Fruit fly (Drosophila melanogaster) whole organism, wandering third instar larva: ENCODE data around the gene CG5681.

Experiments
- Abd-B ChIP-seq: fragments of >200 bp; optimal IDR thresholded peaks from 2 replicates; lab custom pipeline; 2017; ENCODE audit warnings: missing biosample characterization, missing genetic modification characterization
- CG32264 ChIP-seq: fragments of 200-800 bp; sonication (Bioruptor generic); optimal IDR thresholded peaks from 2 replicates; lab custom pipeline; 2016; ENCODE audit warnings: missing biosample characterization, missing genetic modification characterization
- CG9705 ChIP-seq: fragments of 200-800 bp; sonication (Bioruptor generic); optimal IDR thresholded peaks from 2 replicates; lab custom pipeline; 2018; ENCODE audit warnings: missing biosample characterization, mild to moderate bottlenecking, missing genetic modification characterization
- CrebA ChIP-seq: fragments of 200-800 bp; sonication (Bioruptor generic); optimal IDR thresholded peaks from 2 replicates; lab custom pipeline; 2016; ENCODE audit warnings: missing biosample characterization, mild to moderate bottlenecking, missing genetic modification characterization, borderline replicate concordance
- Dfd ChIP-seq: fragments of >200 bp; optimal IDR thresholded peaks from 2 replicates; lab custom pipeline; 2017; ENCODE audit warnings: missing biosample characterization, missing genetic modification characterization
- Dif ChIP-seq: fragments of 200-275, 200-300 bp; sonication (Bioruptor generic); optimal IDR thresholded peaks from 2 replicates; lab custom pipeline; 2018; ENCODE audit warnings: missing biosample characterization, missing genetic modification characterization; ENCODE audit not compliant: partially characterized antibody
- GATAd ChIP-seq: sonication (Bioruptor generic); optimal IDR thresholded peaks from 2 replicates; lab custom pipeline; 2016; ENCODE audit warnings: missing biosample characterization, missing genetic modification characterization
- HLH106 ChIP-seq: fragments of 200-800 bp; optimal IDR thresholded peaks from 3 replicates; lab custom pipeline; 2019; ENCODE audit warnings: missing biosample characterization, mild to moderate bottlenecking, missing genetic modification characterization, moderate library complexity
- Hnf4 ChIP-seq: fragments of 200-800 bp; sonication (Bioruptor generic); optimal IDR thresholded peaks from 2 replicates; lab custom pipeline; 2016; ENCODE audit warnings: missing biosample characterization, mild to moderate bottlenecking, missing genetic modification characterization
- Hr78 ChIP-seq: fragments of >200 bp; optimal IDR thresholded peaks from 2 replicates; lab custom pipeline; 2017; ENCODE audit warnings: missing biosample characterization, missing genetic modification characterization
- Hr83 ChIP-seq: fragments of 200-300 bp; sonication (Bioruptor generic); optimal IDR thresholded peaks from 2 replicates; lab custom pipeline; 2016; ENCODE audit warnings: missing biosample characterization, mild to moderate bottlenecking, missing genetic modification characterization, moderate library complexity; ENCODE audit not compliant: poor library complexity, severe bottlenecking
- Jra ChIP-seq: sonication (Bioruptor generic); optimal IDR thresholded peaks from 2 replicates; lab custom pipeline; 2016; ENCODE audit warnings: missing biosample characterization, missing genetic modification characterization
- Mio ChIP-seq: sonication (Bioruptor generic); optimal IDR thresholded peaks from 2 replicates; lab custom pipeline; 2016; ENCODE audit warnings: missing biosample characterization, missing genetic modification characterization
- Myc ChIP-seq: fragments of >200 bp; optimal IDR thresholded peaks from 2 replicates; lab custom pipeline; 2017
- N ChIP-seq: fragments of >200 bp; optimal IDR thresholded peaks from 2 replicates; lab custom pipeline; 2018; ENCODE audit warnings: missing biosample characterization, missing external identifiers, missing genetic modification characterization
- OdsH ChIP-seq: fragments of 200-800 bp; sonication (Bioruptor generic); optimal IDR thresholded peaks from 2 replicates; lab custom pipeline; 2016; ENCODE audit warnings: missing biosample characterization, mild to moderate bottlenecking, missing genetic modification characterization
- Rel ChIP-seq, 2 experiments: fragments of 200-800 bp; sonication (Bioruptor generic) in 1 of 2; optimal IDR thresholded peaks; 2 replicates in 1 of 2; 3 replicates in 1 of 2; lab custom pipeline; 2016 to 2019; ENCODE audit warnings: mild to moderate bottlenecking in 2 of 2, missing biosample characterization in 2 of 2, missing genetic modification characterization in 2 of 2, moderate library complexity in 1 of 2
- Sp1 ChIP-seq: fragments of 200-800 bp; sonication (Bioruptor generic); optimal IDR thresholded peaks from 3 replicates; lab custom pipeline; 2019; ENCODE audit warnings: missing biosample characterization, mild to moderate bottlenecking, missing genetic modification characterization, moderate library complexity
- Vsx2 ChIP-seq: fragments of 200-300, 225-300 bp; sonication (Bioruptor generic); optimal IDR thresholded peaks from 2 replicates; lab custom pipeline; 2018; ENCODE audit warnings: missing biosample characterization, missing genetic modification characterization; ENCODE audit not compliant: partially characterized antibody
- br ChIP-seq: fragments of 200-800 bp; sonication (Bioruptor generic); optimal IDR thresholded peaks from 2 replicates; lab custom pipeline; 2016; ENCODE audit warnings: missing biosample characterization, missing genetic modification characterization
- brk ChIP-seq: fragments of 200-800 bp; sonication (Bioruptor generic); optimal IDR thresholded peaks from 2 replicates; lab custom pipeline; 2016; ENCODE audit warnings: missing biosample characterization, mild to moderate bottlenecking, missing genetic modification characterization
- dl ChIP-seq, 2 experiments: fragments of 175-275, 200-275 bp in 1 of 2; fragments of 200-275 bp in 1 of 2; sonication (Bioruptor generic); optimal IDR thresholded peaks; lab custom pipeline; 2018; ENCODE audit warnings: mild to moderate bottlenecking in 2 of 2, missing biosample characterization in 2 of 2, missing genetic modification characterization in 2 of 2, moderate library complexity in 2 of 2; ENCODE audit not compliant: partially characterized antibody in 2 of 2, insufficient read depth in 1 of 2
- dmrt93B ChIP-seq: fragments of 200-800 bp; sonication (Bioruptor generic); optimal IDR thresholded peaks from 2 replicates; lab custom pipeline; 2018; ENCODE audit warnings: missing biosample characterization, mild to moderate bottlenecking, missing genetic modification characterization
- dsf ChIP-seq: sonication (Bioruptor generic); optimal IDR thresholded peaks from 2 replicates; lab custom pipeline; 2016; ENCODE audit warnings: missing biosample characterization, missing genetic modification characterization, borderline replicate concordance
- ey ChIP-seq: fragments of 200-800 bp; sonication (Bioruptor generic); optimal IDR thresholded peaks from 2 replicates; lab custom pipeline; 2016; ENCODE audit warnings: missing biosample characterization, missing genetic modification characterization
- foxo ChIP-seq, 2 experiments: fragments of 200-800 bp; sonication (Bioruptor generic); optimal IDR thresholded peaks; 2 replicates in 1 of 2; 3 replicates in 1 of 2; lab custom pipeline; 2016 to 2017; ENCODE audit warnings: missing biosample characterization in 2 of 2, missing genetic modification characterization in 2 of 2
- fru ChIP-seq: fragments of 200-800 bp; sonication (Bioruptor generic); optimal IDR thresholded peaks from 3 replicates; lab custom pipeline; 2016; ENCODE audit warnings: missing biosample characterization, mild to moderate bottlenecking, missing genetic modification characterization
- h ChIP-seq: fragments of 200-800 bp; sonication (Bioruptor generic); optimal IDR thresholded peaks from 3 replicates; lab custom pipeline; 2016; ENCODE audit warnings: missing biosample characterization, mild to moderate bottlenecking, missing genetic modification characterization
- jim ChIP-seq: fragments of 175-275, 200-325 bp; sonication (Bioruptor generic); optimal IDR thresholded peaks from 2 replicates; lab custom pipeline; 2016; ENCODE audit warnings: missing biosample characterization, mild to moderate bottlenecking, missing genetic modification characterization
- lola ChIP-seq: fragments of >200 bp; optimal IDR thresholded peaks from 2 replicates; lab custom pipeline; 2017; ENCODE audit warnings: missing biosample characterization, missing genetic modification characterization
- pan ChIP-seq: fragments of >200 bp; optimal IDR thresholded peaks from 2 replicates; lab custom pipeline; 2017
- psq ChIP-seq: fragments of 200-800 bp; sonication (Bioruptor generic); optimal IDR thresholded peaks from 3 replicates; lab custom pipeline; 2017; ENCODE audit warnings: missing biosample characterization, mild to moderate bottlenecking, missing genetic modification characterization, moderate library complexity
- rgr ChIP-seq: fragments of 200-800 bp; sonication (Bioruptor generic); optimal IDR thresholded peaks from 3 replicates; lab custom pipeline; 2016; ENCODE audit warnings: missing biosample characterization, mild to moderate bottlenecking, missing genetic modification characterization
- sage ChIP-seq: fragments of 200-800 bp; sonication (Bioruptor generic); optimal IDR thresholded peaks from 2 replicates; lab custom pipeline; 2016; ENCODE audit warnings: missing biosample characterization, mild to moderate bottlenecking, missing genetic modification characterization
- sv ChIP-seq: fragments of 200-800 bp; sonication (Bioruptor generic); optimal IDR thresholded peaks from 3 replicates; lab custom pipeline; 2016; ENCODE audit warnings: missing biosample characterization, missing genetic modification characterization
- tai ChIP-seq: sonication (Bioruptor generic); optimal IDR thresholded peaks from 2 replicates; lab custom pipeline; 2016; ENCODE audit warnings: missing biosample characterization, missing genetic modification characterization
- usp ChIP-seq: fragments of >200 bp; optimal IDR thresholded peaks from 2 replicates; lab custom pipeline; 2017; ENCODE audit warnings: missing biosample characterization, missing genetic modification characterization
- woc ChIP-seq: sonication (Bioruptor generic); optimal IDR thresholded peaks from 2 replicates; lab custom pipeline; 2016; ENCODE audit warnings: missing biosample characterization, mild to moderate bottlenecking, missing genetic modification characterization

Gene CG5681

dm6 chr2L:18003028-18003836 is 17.0 kb downstream of the CG5681 start:
- TF ChIP-seq CrebA (GFP tag; lab: Kevin White, UChicago) (no peak), psq (GFP tag; lab: Kevin White, UChicago) (peak; percentile 80), sv (GFP tag; lab: Kevin White, UChicago) (no peak), woc (peak; percentile 65), Hr78 (GFP tag; lab: Kevin White, UChicago) (no peak), Sp1 (GFP tag; lab: Kevin White, UChicago) (peak; percentile 78), CG9705 (GFP tag; lab: Kevin White, UChicago) (peak; percentile 67), br (peak; percentile 34), Hr83 (GFP tag; lab: Kevin White, UChicago) (no peak), Dif (no peak), Myc (lab: Kevin White, UChicago) (no peak), OdsH (GFP tag; lab: Kevin White, UChicago) (peak; percentile 66), sage (GFP tag; lab: Kevin White, UChicago) (no peak), fru (GFP tag; lab: Kevin White, UChicago) (peak; percentile 71), foxo (GFP tag; optimal IDR thresholded peaks at IDR 0.05; lab: Kevin White, UChicago) (peak in 1 of 2 experiments; percentile 74), Hnf4 (GFP tag; lab: Kevin White, UChicago) (peak; percentile 65), N (no peak), Vsx2 (GFP tag; lab: Kevin White, UChicago) (no peak), ey (GFP tag; lab: Kevin White, UChicago) (peak; percentile 62), rgr (GFP tag; lab: Kevin White, UChicago) (peak; percentile 62), lola (GFP tag; lab: Kevin White, UChicago) (no peak), Mio (GFP tag; lab: Kevin White, UChicago) (no peak), brk (peak; percentile 84), jim (GFP tag; lab: Kevin White, UChicago) (no peak), h (GFP tag; lab: Kevin White, UChicago) (peak; percentile 77), pan (no peak), Jra (GFP tag; lab: Kevin White, UChicago) (peak; percentile 34), Rel (GFP tag; optimal IDR thresholded peaks at IDR 0.05; lab: Kevin White, UChicago) (peak; percentile 43), Rel (tag; optimal IDR thresholded peaks at IDR 0.05; lab: Kevin White, UChicago) (no peak), dsf (GFP tag; lab: Kevin White, UChicago) (no peak), usp (GFP tag; lab: Kevin White, UChicago) (no peak), Abd-B (GFP tag; lab: Kevin White, UChicago) (no peak), HLH106 (tag; lab: Kevin White, UChicago) (peak; percentile 85), Dfd (GFP tag; lab: Kevin White, UChicago) (no peak), dl (GFP tag; optimal IDR thresholded peaks at IDR 0.05; lab: Kevin White, UChicago; ENCODE audit: insufficient read depth in 1 of 2, partially characterized antibody in 2 of 2) (no peak), CG32264 (no peak), dmrt93B (GFP tag; lab: Kevin White, UChicago) (peak; percentile 49), tai (peak; percentile 34), GATAd (no peak)

dm6 chr2L:18005481-18005880 is 19.3 kb downstream of the CG5681 start:
- TF ChIP-seq Abd-B (GFP tag; lab: Kevin White, UChicago) = no peak
- no peak for TF ChIP-seq HLH106 (tag; lab: Kevin White, UChicago)
